Worm (Caenorhabditis elegans) whole organism, L4/young adult: Measurements from ENCODE around the gene F10B5.2.

Experiments used
- W03F9.2 ChIP-seq: fragments of 150-350 bp; optimal IDR thresholded peaks from 2 replicates; lab custom pipeline; 2014; ENCODE audit warnings: missing biosample characterization, missing genetic modification characterization
- dao-5 ChIP-seq: sonication (generic microtip); optimal IDR thresholded peaks from 2 replicates; lab custom pipeline; 2016; ENCODE audit warnings: missing genotype, missing genetic modification characterization, moderate library complexity, missing compliant biosample characterization
- him-1 ChIP-seq: sonication (generic microtip); optimal IDR thresholded peaks from 2 replicates; lab custom pipeline; 2016; ENCODE audit warnings: missing genotype, missing genetic modification reagents, missing genetic modification characterization, missing compliant biosample characterization

Gene F10B5.2

DNA sequence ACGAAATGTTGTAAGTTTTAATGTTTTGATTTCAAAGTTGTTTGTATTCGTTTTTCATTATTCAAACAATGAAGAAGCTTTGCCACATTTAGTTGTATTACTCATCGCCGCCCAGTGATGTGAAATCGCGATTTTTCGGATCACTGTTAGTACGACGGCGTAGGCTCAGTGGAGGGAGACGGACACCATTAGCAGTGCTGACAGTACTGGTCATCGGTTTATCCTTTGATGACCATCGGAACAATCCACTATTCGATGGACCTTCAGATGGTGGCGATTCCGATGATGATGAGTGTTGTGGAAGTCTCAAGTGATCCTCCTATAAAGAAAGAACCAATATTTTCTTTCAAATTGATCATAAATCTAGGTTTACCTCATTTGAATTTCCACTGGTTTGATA lies 43.0 kb downstream of the F10B5.2 start:
- no peak for TF ChIP-seq him-1 (tag; lab: Kevin White, UChicago)

ce11 chrII:8190455-8190854 lies 45.9 kb downstream of the F10B5.2 start, which contains the start of gene T05C12.8:
Gene T05C12.8, minus strand, starts transcription at chrII:8190555.
- no peak for TF ChIP-seq dao-5
- TF ChIP-seq W03F9.2 (tag; lab: Kevin White, UChicago): no peak
- TF ChIP-seq him-1 (tag; lab: Kevin White, UChicago): no peak

- TF ChIP-seq W03F9.2 (tag; lab: Kevin White, UChicago) (no peak), dao-5 (no peak), him-1 (tag; lab: Kevin White, UChicago) (no peak)
These were observed 48.6 kb downstream of the F10B5.2 start, which contains the start of gene T05C12.9 for ce11 chrII:8193126-8193525. Gene T05C12.9, minus strand, starts transcription at chrII:8193226.

DNA sequence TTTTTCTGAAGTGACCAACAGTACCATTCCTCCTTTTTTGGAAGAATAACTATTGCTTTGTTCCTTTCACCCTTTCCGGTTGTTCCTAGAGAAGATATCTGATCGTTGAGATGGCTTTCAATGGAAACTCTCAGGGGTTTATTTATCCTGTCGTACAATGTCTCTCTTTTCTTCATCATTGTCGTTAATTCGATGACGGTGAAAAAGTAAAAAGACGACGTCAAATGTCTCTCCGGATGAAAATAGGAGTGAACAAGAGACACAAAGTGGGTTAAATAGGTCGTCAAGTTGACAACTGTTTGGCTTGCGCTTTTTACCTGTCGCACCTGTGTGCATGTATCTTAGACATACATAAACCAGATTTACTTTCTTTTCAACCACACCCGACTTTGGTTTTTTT lies 49.4 kb downstream of the F10B5.2 start:
- no peak for TF ChIP-seq W03F9.2 (tag; lab: Kevin White, UChicago)
- TF ChIP-seq him-1 (tag; lab: Kevin White, UChicago): no peak
- TF ChIP-seq dao-5: no peak
